Fruit fly (Drosophila melanogaster) Kc167 (cell line): Measurements from ENCODE around the gene slmo.

Experiments used
- Myc ChIP-seq: fragments of >200 bp; optimal IDR thresholded peaks from 2 replicates; lab custom pipeline; 2017; ENCODE audit warnings: missing external identifiers
- Sin3A ChIP-seq: fragments of >200 bp; optimal IDR thresholded peaks from 2 replicates; lab custom pipeline; 2018; ENCODE audit warnings: missing external identifiers
- h ChIP-seq: fragments of >200 bp; optimal IDR thresholded peaks from 3 replicates; lab custom pipeline; 2018; ENCODE audit warnings: missing external identifiers
- insv ChIP-seq: fragments of >200 bp; optimal IDR thresholded peaks from 3 replicates; lab custom pipeline; 2018; ENCODE audit warnings: missing external identifiers
- psq ChIP-seq: fragments of >200 bp; optimal IDR thresholded peaks from 2 replicates; lab custom pipeline; 2017; ENCODE audit warnings: missing external identifiers
- ttk ChIP-seq: sonication (Bioruptor generic); optimal IDR thresholded peaks from 2 replicates; lab custom pipeline; 2017; ENCODE audit warnings: missing external identifiers

dm6 chr2L:6047528-6048160 is 862 bp downstream of the slmo start, which contains the start of gene IPIP:
- TF ChIP-seq psq: no peak
- TF ChIP-seq h (lab: Kevin White, UChicago): no peak
- TF ChIP-seq insv: no peak
- no peak for TF ChIP-seq Sin3A (lab: Kevin White, UChicago)
- no peak for TF ChIP-seq Myc
- TF ChIP-seq ttk (lab: Kevin White, UChicago): no peak
